Worm (Caenorhabditis elegans) whole organism, L1 larva: Measurements from ENCODE around the gene cbn-1.
A peak's percentile ranks its signal among the peaks of the same experiment; 100 is the strongest.

Experiments used
- C04F5.9 ChIP-seq: sonication (generic microtip); optimal IDR thresholded peaks from 2 replicates; lab custom pipeline; 2016; ENCODE audit warnings: missing genetic modification characterization, missing compliant biosample characterization
- C16A3.4 ChIP-seq: fragments of 150-350 bp; optimal IDR thresholded peaks from 2 replicates; lab custom pipeline; 2014; ENCODE audit warnings: missing biosample characterization, missing genetic modification characterization
- C34B4.2 ChIP-seq: sonication (generic microtip); optimal IDR thresholded peaks from 2 replicates; lab custom pipeline; 2017; ENCODE audit warnings: mild to moderate bottlenecking, missing genetic modification characterization, missing compliant biosample characterization
- F16B12.6 ChIP-seq: fragments of 150-350 bp; optimal IDR thresholded peaks from 2 replicates; lab custom pipeline; 2014; ENCODE audit warnings: missing biosample characterization, missing genetic modification characterization
- ama-1 ChIP-seq: fragments of 150-350 bp; optimal IDR thresholded peaks from 2 replicates; lab custom pipeline; 2014
- blmp-1 ChIP-seq: fragments of 150-350 bp; optimal IDR thresholded peaks from 2 replicates; lab custom pipeline; 2014; ENCODE audit warnings: missing biosample characterization, missing genetic modification characterization
- ceh-88 ChIP-seq: fragments of 200-800 bp; sonication (Bioruptor generic); IDR thresholded peaks from 2 replicates; pipeline ENCODE4 v1.3.6; 2022; ENCODE audit warnings: missing genetic modification characterization, missing compliant biosample characterization
- ceh-90 ChIP-seq: sonication (generic microtip); optimal IDR thresholded peaks from 2 replicates; lab custom pipeline; 2016; ENCODE audit warnings: missing genetic modification characterization, missing compliant biosample characterization
- fkh-10 ChIP-seq: sonication (generic microtip); optimal IDR thresholded peaks from 2 replicates; lab custom pipeline; 2017; ENCODE audit warnings: missing biosample characterization, missing genetic modification reagents, missing genetic modification characterization
- fkh-4 ChIP-seq: sonication (generic microtip); optimal IDR thresholded peaks from 2 replicates; lab custom pipeline; 2016; ENCODE audit warnings: missing compliant biosample characterization, missing genetic modification characterization, borderline replicate concordance
- fkh-8 ChIP-seq: sonication (generic microtip); optimal IDR thresholded peaks from 2 replicates; lab custom pipeline; 2016; ENCODE audit warnings: mild to moderate bottlenecking, missing genetic modification characterization, missing compliant biosample characterization
- hpl-2 ChIP-seq: fragments of 150-350 bp; optimal IDR thresholded peaks from 2 replicates; lab custom pipeline; 2014; ENCODE audit warnings: missing biosample characterization, missing genetic modification reagents, missing genetic modification characterization
- isw-1 ChIP-seq: fragments of 200-800 bp; sonication (Bioruptor generic); IDR thresholded peaks from 2 replicates; pipeline ENCODE4 v1.3.6; 2022; ENCODE audit warnings: missing genetic modification characterization, missing compliant biosample characterization
- jun-1 ChIP-seq: fragments of 150-350 bp; optimal IDR thresholded peaks from 2 replicates; lab custom pipeline; 2014; ENCODE audit warnings: missing biosample characterization, missing genetic modification reagents, missing genetic modification characterization
- lin-13 ChIP-seq: fragments of 150-350 bp; optimal IDR thresholded peaks from 2 replicates; lab custom pipeline; 2014; ENCODE audit warnings: missing biosample characterization, missing genetic modification reagents, missing genetic modification characterization
- lin-14 ChIP-seq: fragments of 200-800 bp; sonication (Bioruptor generic); optimal IDR thresholded peaks from 2 replicates; lab custom pipeline; 2018; ENCODE audit warnings: mild to moderate bottlenecking, missing genetic modification characterization, moderate library complexity, missing compliant biosample characterization
- lin-35 ChIP-seq, 2 experiments: fragments of 150-350 bp; optimal IDR thresholded peaks; 2 replicates each; lab custom pipeline; 2014; ENCODE audit warnings: missing biosample characterization in 2 of 2, missing genetic modification characterization in 2 of 2, missing genetic modification reagents in 2 of 2
- lin-39 ChIP-seq: fragments of 150-350 bp; optimal IDR thresholded peaks from 2 replicates; lab custom pipeline; 2014; ENCODE audit warnings: missing biosample characterization, missing genetic modification reagents, missing genetic modification characterization
- lir-3 ChIP-seq: sonication (generic microtip); optimal IDR thresholded peaks from 2 replicates; lab custom pipeline; 2016; ENCODE audit warnings: mild to moderate bottlenecking, missing genetic modification characterization, moderate library complexity, missing compliant biosample characterization; ENCODE audit not compliant: poor library complexity
- mab-9 ChIP-seq: fragments of 200-800 bp; sonication (Bioruptor generic); IDR thresholded peaks from 2 replicates; pipeline ENCODE4 v1.3.6; 2022; ENCODE audit warnings: missing genetic modification reagents, missing genetic modification characterization, missing compliant biosample characterization
- nhr-11 ChIP-seq: fragments of 150-350 bp; optimal IDR thresholded peaks from 2 replicates; lab custom pipeline; 2014; ENCODE audit warnings: missing biosample characterization, missing genetic modification characterization
- nhr-19 ChIP-seq: fragments of 200-800 bp; sonication (Bioruptor generic); conservative IDR thresholded peaks from 2 replicates; pipeline ENCODE4 v1.3.6; 2022; ENCODE audit warnings: missing genetic modification characterization, missing compliant biosample characterization
- nhr-237 ChIP-seq: fragments of 150-350 bp; optimal IDR thresholded peaks from 2 replicates; lab custom pipeline; 2014; ENCODE audit warnings: missing biosample characterization, missing genetic modification characterization
- nhr-28 ChIP-seq: fragments of 150-350 bp; optimal IDR thresholded peaks from 2 replicates; lab custom pipeline; 2014; ENCODE audit warnings: missing biosample characterization, missing genetic modification characterization
- nhr-71 ChIP-seq: sonication (generic microtip); optimal IDR thresholded peaks from 2 replicates; lab custom pipeline; 2016; ENCODE audit warnings: mild to moderate bottlenecking, missing genetic modification characterization, moderate library complexity, missing compliant biosample characterization
- nhr-85 ChIP-seq: sonication (generic microtip); peaks from one replicate; lab custom pipeline; 2016; ENCODE audit warnings: missing genetic modification characterization, inconsistent platforms, missing compliant biosample characterization
- pqm-1 ChIP-seq: sonication (generic microtip); optimal IDR thresholded peaks from 3 replicates; lab custom pipeline; 2017; ENCODE audit warnings: missing biosample characterization, missing genetic modification characterization
- snpc-4 ChIP-seq: fragments of 150-350 bp; optimal IDR thresholded peaks from 2 replicates; lab custom pipeline; 2014; ENCODE audit warnings: missing biosample characterization, missing genetic modification characterization
- sox-4 ChIP-seq: sonication (generic microtip); optimal IDR thresholded peaks from 2 replicates; lab custom pipeline; 2016; ENCODE audit warnings: missing genetic modification characterization, missing compliant biosample characterization
- sptf-1 ChIP-seq: fragments of 150-350 bp; optimal IDR thresholded peaks from 2 replicates; lab custom pipeline; 2014; ENCODE audit warnings: missing biosample characterization, missing genetic modification characterization
- tbx-2 ChIP-seq: sonication (generic microtip); optimal IDR thresholded peaks from 2 replicates; lab custom pipeline; 2016; ENCODE audit warnings: missing genetic modification characterization, missing compliant biosample characterization
- unc-62 ChIP-seq: fragments of 150-350 bp; optimal IDR thresholded peaks from 2 replicates; lab custom pipeline; 2014; ENCODE audit warnings: missing biosample characterization, missing genetic modification reagents, missing genetic modification characterization
- xbp-1 ChIP-seq: sonication (generic microtip); optimal IDR thresholded peaks from 2 replicates; lab custom pipeline; 2016; ENCODE audit warnings: missing genetic modification characterization, missing compliant biosample characterization
- zip-4 ChIP-seq: fragments of 200-800 bp; sonication (Bioruptor generic); optimal IDR thresholded peaks from 2 replicates; lab custom pipeline; 2018; ENCODE audit warnings: mild to moderate bottlenecking, missing genetic modification characterization, moderate library complexity, missing compliant biosample characterization
- ztf-11 ChIP-seq, 2 experiments: sonication (generic microtip); optimal IDR thresholded peaks; 2 replicates each; lab custom pipeline; 2016 to 2017; ENCODE audit warnings: missing genetic modification characterization in 2 of 2, missing biosample characterization in 1 of 2, missing compliant biosample characterization in 1 of 2
- ztf-4 ChIP-seq: fragments of 150-350 bp; optimal IDR thresholded peaks from 2 replicates; lab custom pipeline; 2014; ENCODE audit warnings: missing biosample characterization, missing genetic modification characterization

cbn-1 gene

DNA sequence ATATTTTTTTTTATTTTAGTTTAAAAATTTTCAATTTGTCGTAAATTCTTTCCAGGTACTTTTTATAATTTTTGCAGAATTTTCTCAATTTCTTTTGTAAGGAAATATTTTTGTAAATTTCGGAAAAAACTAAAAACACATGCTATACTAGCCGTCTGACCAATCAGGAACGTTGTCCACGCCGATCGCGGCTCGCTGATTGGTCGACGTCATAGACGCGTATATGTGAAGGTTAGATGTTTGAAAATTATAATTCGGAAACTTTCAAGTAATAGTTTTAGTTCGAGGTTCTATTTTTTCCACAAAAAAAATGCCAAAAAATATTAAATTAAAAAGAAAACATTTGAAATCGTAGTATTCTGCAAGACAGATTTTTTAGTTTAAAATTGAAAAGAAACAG is 39.9 kb upstream of the cbn-1 start:
- TF ChIP-seq xbp-1, result peak; percentile 67
- no peak for TF ChIP-seq nhr-28

DNA sequence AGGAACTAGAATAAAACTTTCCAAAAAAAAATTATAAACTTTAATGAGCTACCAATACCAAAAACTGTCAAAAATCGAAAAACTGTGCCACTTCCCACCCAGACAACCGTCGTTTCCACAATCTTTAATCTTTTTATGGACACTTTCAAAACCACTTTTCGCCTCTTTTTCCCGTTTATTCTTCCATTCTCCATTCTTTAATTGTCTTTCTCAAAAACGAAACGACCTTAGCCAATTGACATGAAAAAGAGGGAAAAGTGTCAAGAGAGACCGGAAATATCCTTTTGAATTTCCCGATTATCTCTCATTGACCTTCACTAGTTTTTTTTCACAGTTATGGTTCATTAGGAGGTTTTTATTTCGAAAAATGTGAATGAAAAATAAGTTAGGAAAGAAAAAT is 39.2 kb upstream of the cbn-1 start:
- peak; percentile 69 for TF ChIP-seq nhr-85 (tag; lab: Kevin White, UChicago)
- TF ChIP-seq nhr-237, result no peak
- no peak for TF ChIP-seq lin-39 (tag; lab: Kevin White, UChicago)
- no peak for TF ChIP-seq ceh-88 (GFP tag; lab: Robert Waterston, UW)
- TF ChIP-seq blmp-1 (tag; lab: Kevin White, UChicago), result peak; percentile 78
- TF ChIP-seq, all 84 proteins: peak for 2

DNA sequence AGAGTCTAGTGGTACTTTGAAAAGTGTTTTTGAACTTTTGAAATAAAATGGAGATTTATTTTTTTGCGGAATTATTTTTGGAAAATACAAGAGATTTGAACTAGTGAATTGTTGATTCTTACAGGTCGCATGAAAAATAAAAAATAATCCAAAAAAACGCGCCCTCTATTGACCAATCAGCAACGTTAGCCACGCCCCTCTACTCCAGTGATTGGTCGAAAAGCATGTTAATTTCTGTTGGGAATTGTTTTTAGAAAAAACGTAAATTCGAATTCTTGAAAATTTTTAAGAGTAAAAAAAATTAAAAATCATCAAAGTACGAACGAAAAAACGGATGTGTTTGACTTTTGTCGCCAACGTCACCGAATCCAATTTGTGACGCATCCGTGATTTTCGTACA is 38.1 kb upstream of the cbn-1 start:
- TF ChIP-seq C04F5.9 (no peak), hpl-2 (GFP tag; lab: Kevin White, UChicago) (no peak), xbp-1 (no peak), fkh-8 (no peak), fkh-4 (no peak), sptf-1 (tag; lab: Kevin White, UChicago) (no peak), lir-3 (tag; lab: Kevin White, UChicago) (no peak), unc-62 (GFP tag; lab: Kevin White, UChicago) (no peak), nhr-19 (no peak), nhr-28 (no peak), nhr-11 (tag; lab: Kevin White, UChicago) (no peak), jun-1 (no peak)

- no peak for TF ChIP-seq ceh-90 (tag; lab: Kevin White, UChicago)
- no peak for TF ChIP-seq F16B12.6 (tag; lab: Kevin White, UChicago)
- no peak for TF ChIP-seq ama-1
- no peak for TF ChIP-seq zip-4
- no peak for TF ChIP-seq lir-3 (tag; lab: Kevin White, UChicago)
- TF ChIP-seq isw-1 (GFP tag; lab: Robert Waterston, UW), result no peak
- TF ChIP-seq, all 84 proteins: peak for 0
Measured at ce11 chrII:367455-367854, 35.1 kb upstream of the cbn-1 start, which contains the start of gene ptr-3. TSS of gene ptr-3 (minus strand) at chrII:367555.

- no peak for TF ChIP-seq lin-14 (GFP tag; lab: Kevin White, UChicago)
- no peak for TF ChIP-seq snpc-4 (tag; lab: Kevin White, UChicago)
- no peak for TF ChIP-seq blmp-1 (tag; lab: Kevin White, UChicago)
- no peak for TF ChIP-seq C34B4.2 (tag; lab: Kevin White, UChicago)
- TF ChIP-seq hpl-2 (GFP tag; lab: Kevin White, UChicago), result no peak
- no peak for TF ChIP-seq mab-9 (GFP tag; lab: Robert Waterston, UW)
- no peak for TF ChIP-seq xbp-1
- no peak for TF ChIP-seq pqm-1 (tag; lab: Kevin White, UChicago)
- TF ChIP-seq sox-4 (tag; lab: Kevin White, UChicago), result no peak
- no peak for TF ChIP-seq lin-35 (GFP tag; optimal IDR thresholded peaks at IDR 0.05; lab: Kevin White, UChicago)
Measured at ce11 chrII:356969-357368, 24.6 kb upstream of the cbn-1 start, which contains the start of gene dmsr-4. TSS of gene dmsr-4 (minus strand) at chrII:357069.

- no peak for TF ChIP-seq ztf-4
- peak; percentile 65 for TF ChIP-seq lin-14 (GFP tag; lab: Kevin White, UChicago)
- no peak for TF ChIP-seq nhr-237
- TF ChIP-seq lin-35 (GFP tag; optimal IDR thresholded peaks at IDR 0.05; lab: Kevin White, UChicago), result no peak
- TF ChIP-seq lin-13 (GFP tag; lab: Kevin White, UChicago), result no peak
- peak; percentile 21 for TF ChIP-seq tbx-2 (tag; lab: Kevin White, UChicago)
- TF ChIP-seq ztf-11 (tag; optimal IDR thresholded peaks at IDR 0.05; lab: Kevin White, UChicago), result peak in 1 of 2 experiments; percentile 16
- TF ChIP-seq fkh-10 (GFP tag; lab: Kevin White, UChicago), result no peak
- peak; percentile 5 for TF ChIP-seq nhr-71 (tag; lab: Kevin White, UChicago)
- TF ChIP-seq C16A3.4 (tag; lab: Kevin White, UChicago), result no peak
Measured at ce11 chrII:354494-354893, 22.2 kb upstream of the cbn-1 start.
